Fruit fly (Drosophila melanogaster): ENCODE data around the gene Tgt.

Gene Tgt

dm6 chr2L:1199166-1199565 is 15.3 kb downstream of the Tgt start, which contains the start of the genes CG5139 and CG43348:
CG5139 (minus strand) TSS chr2L:1199266.
CG43348 (plus strand) TSS chr2L:1199412.
- TF ChIP-seq Dfd (GFP tag; optimal IDR thresholded peaks at IDR 0.05) (no peak), woc (GFP tag; optimal IDR thresholded peaks at IDR 0.05) (no peak), Hr83 (GFP tag; optimal IDR thresholded peaks at IDR 0.05; ENCODE audit: poor library complexity, severe bottlenecking) (no peak), Sp1 (GFP tag; optimal IDR thresholded peaks at IDR 0.05) (no peak), rgr (GFP tag; optimal IDR thresholded peaks at IDR 0.05) (no peak), CrebA (GFP tag; optimal IDR thresholded peaks at IDR 0.05; ENCODE audit: borderline replicate concordance) (no peak), ey (GFP tag; optimal IDR thresholded peaks at IDR 0.05) (no peak), fru (GFP tag; optimal IDR thresholded peaks at IDR 0.05) (no peak)

dm6 chr2L:1199912-1200721 is 16.3 kb downstream of the Tgt start, which contains the start of the genes CG43349 and CG5011:
CG43349 (plus strand) TSS chr2L:1200205.
CG5011 (plus strand) TSS chr2L:1200671.
- TF ChIP-seq dl (GFP tag; optimal IDR thresholded peaks at IDR 0.05; ENCODE audit: insufficient read depth in 1 of 2, partially characterized antibody in 2 of 2), result peak; percentile 48 to 72
- no peak for TF ChIP-seq Myc (optimal IDR thresholded peaks at IDR 0.05)
- TF ChIP-seq Sp1 (GFP tag; optimal IDR thresholded peaks at IDR 0.05), result no peak
- peak; percentile 65 for TF ChIP-seq Dfd (GFP tag; optimal IDR thresholded peaks at IDR 0.05)
- TF ChIP-seq br (GFP tag; optimal IDR thresholded peaks at IDR 0.05), result no peak
- no peak for TF ChIP-seq N (GFP tag; optimal IDR thresholded peaks at IDR 0.05)
- no peak for TF ChIP-seq sage (GFP tag; optimal IDR thresholded peaks at IDR 0.05)
- no peak for TF ChIP-seq Vsx2 (GFP tag; optimal IDR thresholded peaks at IDR 0.05; ENCODE audit: partially characterized antibody)
- no peak for TF ChIP-seq Rel (GFP tag; optimal IDR thresholded peaks at IDR 0.05)
- TF ChIP-seq Rel (tag; optimal IDR thresholded peaks at IDR 0.05), result peak; percentile 85
- TF ChIP-seq woc (GFP tag; optimal IDR thresholded peaks at IDR 0.05), result no peak
- TF ChIP-seq psq (GFP tag; optimal IDR thresholded peaks at IDR 0.05), result no peak
- TF ChIP-seq tai (GFP tag; optimal IDR thresholded peaks at IDR 0.05), result no peak
- no peak for TF ChIP-seq Mio (GFP tag; optimal IDR thresholded peaks at IDR 0.05)
- no peak for TF ChIP-seq ey (GFP tag; optimal IDR thresholded peaks at IDR 0.05)
- TF ChIP-seq CG32264 (GFP tag; optimal IDR thresholded peaks at IDR 0.05), result no peak

DNA sequence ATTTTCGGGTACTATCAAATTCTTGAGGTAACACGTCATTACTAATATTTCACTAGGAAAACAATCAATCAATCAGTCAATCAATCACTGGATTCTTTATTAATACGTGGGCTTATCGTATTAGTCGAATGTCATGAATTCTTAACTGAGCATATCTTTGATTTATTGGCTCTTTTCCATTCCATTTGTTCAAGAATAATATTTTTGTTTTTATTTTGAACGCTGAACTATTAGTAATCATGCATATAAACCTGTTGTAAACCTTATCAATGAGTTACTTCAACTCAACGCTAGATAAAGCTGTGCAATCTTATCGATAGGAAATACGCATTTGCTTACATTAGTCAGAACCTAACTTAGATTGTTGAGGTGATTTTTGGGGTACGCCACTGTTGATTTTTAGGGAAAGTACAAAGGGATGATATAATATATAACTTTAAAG is 17.6 kb downstream of the Tgt start:
- TF ChIP-seq Hr78 (GFP tag; optimal IDR thresholded peaks at IDR 0.05), result no peak
- no peak for TF ChIP-seq pan (optimal IDR thresholded peaks at IDR 0.05)
- TF ChIP-seq fru (GFP tag; optimal IDR thresholded peaks at IDR 0.05), result peak; percentile 27
- no peak for TF ChIP-seq Rel (GFP tag; optimal IDR thresholded peaks at IDR 0.05)
- TF ChIP-seq Rel (tag; optimal IDR thresholded peaks at IDR 0.05), result peak; percentile 89
- TF ChIP-seq tai (GFP tag; optimal IDR thresholded peaks at IDR 0.05), result no peak
- TF ChIP-seq brk (GFP tag; optimal IDR thresholded peaks at IDR 0.05), result no peak

DNA sequence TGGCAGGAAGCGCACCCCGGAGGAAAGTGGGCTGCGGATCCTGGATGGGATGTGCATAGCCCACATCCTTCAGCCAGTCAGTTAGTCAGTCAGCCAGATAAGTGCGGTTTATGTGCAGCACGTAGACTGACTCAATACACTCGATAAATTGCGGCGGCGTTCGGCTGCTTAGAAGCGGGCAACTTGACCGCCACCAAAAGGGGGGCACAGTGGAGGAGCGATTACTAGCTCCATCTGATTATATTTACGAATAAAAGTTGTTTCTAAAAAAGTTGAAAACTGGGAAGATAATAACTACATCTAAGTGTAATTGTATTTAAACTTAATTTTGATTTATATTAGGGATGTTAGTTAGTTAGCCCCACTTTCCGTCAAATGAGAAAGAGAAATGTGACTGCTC is 18.6 kb downstream of the Tgt start:
- TF ChIP-seq Hr78 (GFP tag; optimal IDR thresholded peaks at IDR 0.05) (no peak), Hr83 (GFP tag; optimal IDR thresholded peaks at IDR 0.05; ENCODE audit: poor library complexity, severe bottlenecking) (no peak), CG32264 (GFP tag; optimal IDR thresholded peaks at IDR 0.05) (no peak), GATAd (GFP tag; optimal IDR thresholded peaks at IDR 0.05) (no peak), sv (GFP tag; optimal IDR thresholded peaks at IDR 0.05) (no peak), brk (GFP tag; optimal IDR thresholded peaks at IDR 0.05) (no peak), Rel (GFP tag; optimal IDR thresholded peaks at IDR 0.05) (no peak), Rel (tag; optimal IDR thresholded peaks at IDR 0.05) (no peak), Myc (optimal IDR thresholded peaks at IDR 0.05) (no peak)

DNA sequence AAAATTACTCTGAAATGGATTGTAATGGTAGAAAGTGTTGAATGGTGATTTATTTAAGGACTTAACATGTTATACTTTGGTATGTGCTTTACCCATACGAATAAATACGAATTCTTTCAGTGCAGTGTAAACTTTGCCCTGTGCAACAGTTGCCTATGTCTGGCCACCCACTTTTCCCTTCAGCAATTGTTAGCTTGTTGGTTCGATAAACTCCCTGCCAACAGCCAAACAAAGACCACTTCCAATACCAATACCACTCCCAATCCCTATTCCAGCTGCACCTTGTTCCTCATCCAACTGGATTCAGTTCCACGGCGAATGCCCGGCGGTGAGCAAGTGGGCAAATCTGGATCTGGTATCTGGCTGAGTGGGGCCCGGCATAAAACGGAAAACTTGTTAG is 20.1 kb downstream of the Tgt start, which contains the start of gene CG14342:
CG14342 (plus strand) TSS at position 301 of the 400 bp plus-strand sequence.
- TF ChIP-seq brk (GFP tag; optimal IDR thresholded peaks at IDR 0.05) (no peak), Hr83 (GFP tag; optimal IDR thresholded peaks at IDR 0.05; ENCODE audit: poor library complexity, severe bottlenecking) (no peak)

DNA sequence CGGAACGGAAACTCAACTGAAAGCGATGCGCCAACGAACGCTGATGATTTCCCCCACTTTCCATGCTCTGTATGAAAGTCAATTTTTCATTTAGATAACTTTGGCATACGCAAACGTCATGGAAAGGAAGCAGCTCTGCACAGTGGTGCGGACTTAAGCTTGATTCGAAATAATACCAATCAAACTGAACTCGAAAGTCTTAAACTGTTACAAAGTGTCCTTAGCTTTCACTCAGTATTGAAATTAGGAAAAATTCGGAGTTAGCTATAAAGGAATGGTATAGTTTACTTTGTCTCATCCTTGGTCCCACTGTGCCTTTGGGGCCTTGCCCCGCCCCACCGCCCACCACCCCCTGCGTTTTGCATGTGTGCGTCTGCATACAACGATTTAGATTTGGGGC is 23.6 kb downstream of the Tgt start:
- peak; percentile 10 for TF ChIP-seq br (GFP tag; optimal IDR thresholded peaks at IDR 0.05)
- TF ChIP-seq CG32264 (GFP tag; optimal IDR thresholded peaks at IDR 0.05), result no peak

DNA sequence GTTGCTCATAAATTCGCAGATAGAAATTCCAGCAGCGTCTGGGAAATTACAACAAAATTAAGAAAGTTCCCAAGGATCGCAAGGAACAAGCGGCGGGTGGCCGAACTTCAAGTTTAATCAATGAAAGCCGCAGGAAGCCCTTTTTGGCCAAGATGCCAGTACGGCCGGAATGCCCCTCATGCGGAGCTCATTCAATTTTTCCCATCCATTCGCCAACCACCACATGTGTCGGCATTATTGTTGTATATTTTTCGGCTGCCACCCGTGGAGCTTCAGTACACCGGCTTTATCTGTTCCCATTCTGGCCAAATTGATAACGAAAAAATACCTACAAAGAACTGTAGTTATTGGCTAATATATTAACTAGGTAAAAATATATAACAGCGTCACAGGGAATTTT is 27.7 kb downstream of the Tgt start:
- TF ChIP-seq Vsx2 (GFP tag; optimal IDR thresholded peaks at IDR 0.05; ENCODE audit: partially characterized antibody) (no peak), Myc (optimal IDR thresholded peaks at IDR 0.05) (peak; percentile 6)
